Worm (Caenorhabditis elegans): ENCODE results near the gene M01H9.10.

Gene M01H9.10

ce11 chrIV:4447367-4447766 is 32.6 kb downstream of the M01H9.10 start (continued):
- TF ChIP-seq ztf-4 (tag; optimal IDR thresholded peaks at IDR 0.05): no peak

- TF ChIP-seq nhr-19 (GFP tag; conservative IDR thresholded peaks at IDR 0.05): no peak
- no peak for TF ChIP-seq nhr-85 (tag)
- TF ChIP-seq C16A3.4 (tag; optimal IDR thresholded peaks at IDR 0.05): no peak
- no peak for TF ChIP-seq fkh-4 (tag; optimal IDR thresholded peaks at IDR 0.05; ENCODE audit: borderline replicate concordance)
- no peak for TF ChIP-seq isw-1 (GFP tag; IDR thresholded peaks at IDR 0.05)
- no peak for TF ChIP-seq irx-1 (tag; optimal IDR thresholded peaks at IDR 0.05)
- no peak for TF ChIP-seq unc-30 (tag; optimal IDR thresholded peaks at IDR 0.05)
- TF ChIP-seq skn-1 (tag; optimal IDR thresholded peaks at IDR 0.05): no peak
- TF ChIP-seq xbp-1 (tag; optimal IDR thresholded peaks at IDR 0.05): no peak
- TF ChIP-seq C04F5.9 (tag; optimal IDR thresholded peaks at IDR 0.05): no peak
- no peak for TF ChIP-seq ces-1 (GFP tag; optimal IDR thresholded peaks at IDR 0.05)
Observed at ce11 chrIV:4447284-4447366, 32.8 kb downstream of the M01H9.10 start, which contains the start of gene chat-1. chat-1 (plus strand) TSS chrIV:4447331.

ce11 chrIV:4446884-4447283 is 33.0 kb downstream of the M01H9.10 start:
- peak; percentile 41 for TF ChIP-seq rnt-1 (tag; optimal IDR thresholded peaks at IDR 0.05)
- peak; percentile 62 to 82 for TF ChIP-seq lsy-2 (tag; optimal IDR thresholded peaks at IDR 0.05)
- no peak for TF ChIP-seq ceh-8 (GFP tag; optimal IDR thresholded peaks at IDR 0.05)
- no peak for TF ChIP-seq nhr-90 (tag; optimal IDR thresholded peaks at IDR 0.05; ENCODE audit: poor library complexity)
- TF ChIP-seq snu-23 (GFP tag; optimal IDR thresholded peaks at IDR 0.05): peak; percentile 44
- no peak for TF ChIP-seq tlp-1 (tag; optimal IDR thresholded peaks at IDR 0.05)
- no peak for TF ChIP-seq unc-98 (GFP tag; IDR thresholded peaks at IDR 0.05)
- TF ChIP-seq mep-1 (tag; optimal IDR thresholded peaks at IDR 0.05): peak; percentile 72
- peak; percentile 21 for TF ChIP-seq xbp-1 (tag; optimal IDR thresholded peaks at IDR 0.05)
- no peak for TF ChIP-seq lin-39 (tag; optimal IDR thresholded peaks at IDR 0.05)
- no peak for TF ChIP-seq Y116A8C.19 (tag; optimal IDR thresholded peaks at IDR 0.05; ENCODE audit: borderline replicate concordance)
- peak in 1 of 2 experiments; percentile 23 for TF ChIP-seq ztf-11 (tag; optimal IDR thresholded peaks at IDR 0.05)
- peak; percentile 63 for TF ChIP-seq nhr-71 (tag; optimal IDR thresholded peaks at IDR 0.05)
- TF ChIP-seq unc-130 (tag; optimal IDR thresholded peaks at IDR 0.05): no peak
- no peak for TF ChIP-seq ces-1 (GFP tag; optimal IDR thresholded peaks at IDR 0.05)
- no peak for TF ChIP-seq blmp-1 (tag; optimal IDR thresholded peaks at IDR 0.05)
- no peak for TF ChIP-seq ceh-90 (tag; optimal IDR thresholded peaks at IDR 0.05)
- no peak for TF ChIP-seq nhr-76 (tag; optimal IDR thresholded peaks at IDR 0.05)
- TF ChIP-seq hpl-2 (GFP tag; optimal IDR thresholded peaks at IDR 0.05): peak; percentile 10
- peak; percentile 41 for TF ChIP-seq swsn-7 (tag; optimal IDR thresholded peaks at IDR 0.05)
- TF ChIP-seq zip-4 (GFP tag; optimal IDR thresholded peaks at IDR 0.05): peak; percentile 2
- no peak for TF ChIP-seq hlh-17 (GFP tag; optimal IDR thresholded peaks at IDR 0.05; ENCODE audit: borderline replicate concordance)
- TF ChIP-seq dpl-1 (GFP tag; optimal IDR thresholded peaks at IDR 0.05): peak; percentile 13 to 45 (median 30)
- peak; percentile 46 to 59 for TF ChIP-seq lin-35 (GFP tag; optimal IDR thresholded peaks at IDR 0.05)
- no peak for TF ChIP-seq pqm-1 (tag; optimal IDR thresholded peaks at IDR 0.05)
- peak in 1 of 6 experiments; percentile 15 for TF ChIP-seq elt-3 (tag; optimal IDR thresholded peaks at IDR 0.05)
- peak; percentile 58 for TF ChIP-seq lin-14 (GFP tag; optimal IDR thresholded peaks at IDR 0.05)
- peak in 1 of 2 experiments; percentile 43 for TF ChIP-seq mdl-1 (tag; optimal IDR thresholded peaks at IDR 0.05)
- no peak for TF ChIP-seq alr-1 (tag; optimal IDR thresholded peaks at IDR 0.05; ENCODE audit: borderline replicate concordance)
- peak; percentile 39 for TF ChIP-seq nhr-85 (tag)
- TF ChIP-seq efl-1 (optimal IDR thresholded peaks at IDR 0.05): peak; percentile 55 to 60
- peak; percentile 37 to 48 for TF ChIP-seq efl-1 (GFP tag; optimal IDR thresholded peaks at IDR 0.05 in 1 of 2)
- no peak for TF ChIP-seq egl-27 (tag; optimal IDR thresholded peaks at IDR 0.05)
- TF ChIP-seq F16B12.6 (tag; optimal IDR thresholded peaks at IDR 0.05): no peak
- no peak for TF ChIP-seq unc-62 (GFP tag; optimal IDR thresholded peaks at IDR 0.05)
- peak; percentile 16 for TF ChIP-seq aly-2 (tag; optimal IDR thresholded peaks at IDR 0.05)
- TF ChIP-seq nhr-28 (tag; optimal IDR thresholded peaks at IDR 0.05): no peak
- peak; percentile 37 for TF ChIP-seq nhr-77 (tag; optimal IDR thresholded peaks at IDR 0.05)
- TF ChIP-seq nhr-11 (tag; optimal IDR thresholded peaks at IDR 0.05): no peak
- no peak for TF ChIP-seq nhr-84 (tag; optimal IDR thresholded peaks at IDR 0.05)
- TF ChIP-seq nhr-47 (tag; optimal IDR thresholded peaks at IDR 0.05): peak; percentile 35
- no peak for TF ChIP-seq snpc-4 (tag; optimal IDR thresholded peaks at IDR 0.05)
- TF ChIP-seq pax-3 (tag; optimal IDR thresholded peaks at IDR 0.05): no peak
